Fruit fly (Drosophila melanogaster) whole organism, embryonic: ENCODE measurements around the gene Cyp4d1.
A peak's percentile ranks its signal among the peaks of the same experiment; 100 is the strongest.

Experiments
- Abd-B ChIP-seq: fragments of 200-800 bp; sonication (Bioruptor generic); optimal IDR thresholded peaks from 2 replicates; lab custom pipeline; 2018; ENCODE audit warnings: missing biosample characterization, mild to moderate bottlenecking, missing genetic modification characterization, moderate library complexity
- Asciz ChIP-seq: fragments of 200-800 bp; sonication (Bioruptor generic); optimal IDR thresholded peaks from 2 replicates; lab custom pipeline; 2017; ENCODE audit warnings: missing biosample characterization, mild to moderate bottlenecking, missing genetic modification characterization, missing genetic modification reagents
- Bdp1 ChIP-seq: fragments of 200-800 bp; sonication (Bioruptor generic); optimal IDR thresholded peaks from 3 replicates; lab custom pipeline; 2016; ENCODE audit warnings: missing biosample characterization, missing genetic modification characterization
- C15 ChIP-seq: fragments of 200-800 bp; sonication (Bioruptor generic); IDR thresholded peaks from 3 replicates; pipeline ENCODE4 v1.3.6; 2022; ENCODE audit warnings: missing biosample characterization, missing genetic modification characterization
- CG10209 ChIP-seq: fragments of 200-800 bp; sonication (Bioruptor generic); optimal IDR thresholded peaks from 3 replicates; lab custom pipeline; 2017; ENCODE audit warnings: missing biosample characterization, mild to moderate bottlenecking, missing genetic modification characterization, missing genetic modification reagents
- CG10366 ChIP-seq: fragments of 200-800 bp; sonication (Bioruptor generic); IDR thresholded peaks from 2 replicates; pipeline ENCODE4 v1.3.6; 2022; ENCODE audit warnings: missing biosample characterization, missing genetic modification characterization
- CG10431 ChIP-seq: fragments of 200-800 bp; sonication (Bioruptor generic); optimal IDR thresholded peaks from 3 replicates; lab custom pipeline; 2018; ENCODE audit warnings: missing biosample characterization, mild to moderate bottlenecking, missing genetic modification characterization
- CG11696 ChIP-seq: fragments of 200-800 bp; sonication (Bioruptor generic); IDR thresholded peaks from 2 replicates; pipeline ENCODE4 v1.3.6; 2022; ENCODE audit warnings: missing biosample characterization, missing genetic modification characterization
- CG12071 ChIP-seq: fragments of 200-800 bp; sonication (Bioruptor generic); optimal IDR thresholded peaks from 3 replicates; lab custom pipeline; 2018; ENCODE audit warnings: missing biosample characterization, mild to moderate bottlenecking, missing genetic modification characterization
- CG15514 ChIP-seq: fragments of 200-800 bp; sonication (Bioruptor generic); optimal IDR thresholded peaks from 3 replicates; lab custom pipeline; 2017; ENCODE audit warnings: missing biosample characterization, missing genetic modification characterization, mild to moderate bottlenecking, moderate library complexity, missing genetic modification reagents
- CG16863 ChIP-seq: fragments of 200-800 bp; sonication (Bioruptor generic); optimal IDR thresholded peaks from 3 replicates; lab custom pipeline; 2016; ENCODE audit warnings: missing biosample characterization, missing genetic modification characterization
- CG17612 ChIP-seq: fragments of 200-800 bp; sonication (Bioruptor generic); IDR thresholded peaks from 2 replicates; pipeline ENCODE4 v1.3.6; 2022; ENCODE audit warnings: missing biosample characterization, missing genetic modification characterization
- CG1792 ChIP-seq: fragments of 200-800 bp; sonication (Bioruptor generic); optimal IDR thresholded peaks from 2 replicates; lab custom pipeline; 2016; ENCODE audit warnings: missing biosample characterization, missing genetic modification characterization
- CG2120 ChIP-seq: fragments of 200-800 bp; sonication (Bioruptor generic); optimal IDR thresholded peaks from 3 replicates; lab custom pipeline; 2016; ENCODE audit warnings: missing biosample characterization, missing genetic modification characterization
- CG2202 ChIP-seq: fragments of 200-800 bp; sonication (Bioruptor generic); optimal IDR thresholded peaks from 2 replicates; lab custom pipeline; 2018; ENCODE audit warnings: missing biosample characterization, mild to moderate bottlenecking, missing genetic modification characterization
- CG4854 ChIP-seq: fragments of 200-800 bp; sonication (Bioruptor generic); optimal IDR thresholded peaks from 2 replicates; lab custom pipeline; 2016; ENCODE audit warnings: missing biosample characterization, missing genetic modification characterization, inconsistent platforms
- CG7372 ChIP-seq: fragments of 200-800 bp; sonication (Bioruptor generic); IDR thresholded peaks from 2 replicates; pipeline ENCODE4 v1.3.6; 2022; ENCODE audit warnings: missing biosample characterization, missing genetic modification characterization
- CG7987 ChIP-seq: fragments of 200-800 bp; sonication (Bioruptor generic); optimal IDR thresholded peaks from 2 replicates; lab custom pipeline; 2018; ENCODE audit warnings: missing biosample characterization, mild to moderate bottlenecking, missing genetic modification characterization, moderate library complexity
- CG8359 ChIP-seq: fragments of 200-800 bp; sonication (Bioruptor generic); optimal IDR thresholded peaks from 2 replicates; lab custom pipeline; 2017; ENCODE audit warnings: missing biosample characterization, mild to moderate bottlenecking, missing genetic modification characterization, borderline replicate concordance
- CG9797 ChIP-seq: fragments of 200-800 bp; sonication (Bioruptor generic); optimal IDR thresholded peaks from 3 replicates; lab custom pipeline; 2018; ENCODE audit warnings: missing biosample characterization, mild to moderate bottlenecking, missing genetic modification characterization
- Elba2 ChIP-seq: fragments of 200-800 bp; sonication (Bioruptor generic); optimal IDR thresholded peaks from 3 replicates; lab custom pipeline; 2016; ENCODE audit warnings: missing biosample characterization, missing genetic modification characterization
- Fer1 ChIP-seq: fragments of 200-800 bp; sonication (Bioruptor generic); optimal IDR thresholded peaks from 2 replicates; lab custom pipeline; 2017; ENCODE audit warnings: missing biosample characterization, mild to moderate bottlenecking, missing genetic modification characterization
- Nf-YB ChIP-seq: fragments of 200-800 bp; sonication (Bioruptor generic); optimal IDR thresholded peaks from 3 replicates; lab custom pipeline; 2019; ENCODE audit warnings: missing biosample characterization, mild to moderate bottlenecking, missing genetic modification characterization, moderate library complexity
- Oaz ChIP-seq: fragments of 200-800 bp; sonication (Bioruptor generic); IDR thresholded peaks from 2 replicates; pipeline ENCODE4 v1.3.6; 2022; ENCODE audit warnings: missing biosample characterization, missing genetic modification characterization
- Rx ChIP-seq: fragments of 200-800 bp; sonication (Bioruptor generic); IDR thresholded peaks from 2 replicates; pipeline ENCODE4 v1.3.6; 2022; ENCODE audit warnings: missing biosample characterization, missing genetic modification characterization
- ash1 ChIP-seq: fragments of 200-800 bp; sonication (Bioruptor generic); optimal IDR thresholded peaks from 2 replicates; lab custom pipeline; 2018; ENCODE audit warnings: missing biosample characterization, mild to moderate bottlenecking, missing genetic modification characterization
- bab2 ChIP-seq: fragments of 200-800 bp; sonication (Bioruptor generic); optimal IDR thresholded peaks from 2 replicates; lab custom pipeline; 2016; ENCODE audit warnings: missing biosample characterization, missing genetic modification characterization
- bcd ChIP-seq: fragments of 200-800 bp; sonication (Bioruptor generic); optimal IDR thresholded peaks from 2 replicates; lab custom pipeline; 2017; ENCODE audit warnings: missing biosample characterization, mild to moderate bottlenecking, missing genetic modification characterization
- chinmo ChIP-seq: fragments of 200-800 bp; sonication (Bioruptor generic); IDR thresholded peaks from 4 replicates; pipeline ENCODE4 v1.3.6; 2022; ENCODE audit warnings: missing biosample characterization, missing genetic modification characterization; ENCODE audit not compliant: partially characterized antibody
- crp ChIP-seq, 2 experiments: fragments of 200-800 bp; sonication (Bioruptor generic); optimal IDR thresholded peaks; 2 replicates in 1 of 2; 3 replicates in 1 of 2; lab custom pipeline; 2017; ENCODE audit warnings: missing biosample characterization in 2 of 2, missing genetic modification characterization in 2 of 2, mild to moderate bottlenecking in 1 of 2, moderate library complexity in 1 of 2
- cwo ChIP-seq: fragments of 200-800 bp; sonication (Bioruptor generic); optimal IDR thresholded peaks from 3 replicates; lab custom pipeline; 2017; ENCODE audit warnings: missing biosample characterization, missing genetic modification characterization, mild to moderate bottlenecking, moderate library complexity, missing genetic modification reagents
- danr ChIP-seq: fragments of 200-800 bp; sonication (Bioruptor generic); IDR thresholded peaks from 2 replicates; pipeline ENCODE4 v1.3.6; 2022; ENCODE audit warnings: missing biosample characterization, missing genetic modification characterization
- dmrt99B ChIP-seq: fragments of 200-800 bp; sonication (Bioruptor generic); optimal IDR thresholded peaks from 2 replicates; lab custom pipeline; 2018; ENCODE audit warnings: missing biosample characterization, mild to moderate bottlenecking, missing genetic modification characterization, moderate library complexity
- dpn ChIP-seq, 2 experiments: fragments of 200-800 bp; sonication (Bioruptor generic); optimal IDR thresholded peaks; 3 replicates each; lab custom pipeline; 2016; ENCODE audit warnings: missing biosample characterization in 2 of 2, missing genetic modification characterization in 2 of 2
- fd3F ChIP-seq: fragments of 200-800 bp; sonication (Bioruptor generic); optimal IDR thresholded peaks from 2 replicates; lab custom pipeline; 2018; ENCODE audit warnings: missing biosample characterization, mild to moderate bottlenecking, missing genetic modification characterization, moderate library complexity
- ftz-f1 ChIP-seq: fragments of 200-800 bp; sonication (Bioruptor generic); optimal IDR thresholded peaks from 2 replicates; lab custom pipeline; 2016; ENCODE audit warnings: missing biosample characterization, missing genetic modification characterization
- fu2 ChIP-seq: fragments of 200-800 bp; sonication (Bioruptor generic); optimal IDR thresholded peaks from 2 replicates; lab custom pipeline; 2016; ENCODE audit warnings: missing biosample characterization, missing genetic modification characterization
- inv ChIP-seq: fragments of 200-800 bp; sonication (Bioruptor generic); IDR thresholded peaks from 2 replicates; pipeline ENCODE4 v1.3.6; 2022; ENCODE audit warnings: missing biosample characterization, missing genetic modification characterization; ENCODE audit not compliant: partially characterized antibody
- jumu ChIP-seq: fragments of 200-800 bp; sonication (Bioruptor generic); optimal IDR thresholded peaks from 3 replicates; lab custom pipeline; 2016; ENCODE audit warnings: missing biosample characterization, missing genetic modification characterization
- kni ChIP-seq: fragments of 200-800 bp; sonication (Bioruptor generic); optimal IDR thresholded peaks from 3 replicates; lab custom pipeline; 2017; ENCODE audit warnings: mild to moderate bottlenecking, missing biosample characterization, missing genetic modification reagents, missing genetic modification characterization
- lov ChIP-seq, 2 experiments: fragments of 200-800 bp in 1 of 2; fragments of >200 bp in 1 of 2; sonication (Bioruptor generic) in 1 of 2; IDR thresholded peaks in 1 of 2; optimal IDR thresholded peaks in 1 of 2; 2 replicates in 1 of 2; 3 replicates in 1 of 2; pipeline versions ENCODE4 v1.3.6 to Lab custom; 2017 to 2022; ENCODE audit warnings: missing biosample characterization in 1 of 2, missing genetic modification characterization in 1 of 2
- nerfin-1 ChIP-seq: fragments of 200-800 bp; sonication (Bioruptor generic); optimal IDR thresholded peaks from 3 replicates; lab custom pipeline; 2019; ENCODE audit warnings: missing biosample characterization, mild to moderate bottlenecking, missing genetic modification characterization, moderate library complexity
- pfk ChIP-seq: fragments of 200-800 bp; sonication (Bioruptor generic); optimal IDR thresholded peaks from 2 replicates; lab custom pipeline; 2018; ENCODE audit warnings: missing biosample characterization, mild to moderate bottlenecking, missing genetic modification characterization, moderate library complexity
- pum ChIP-seq: fragments of 200-800 bp; sonication (Bioruptor generic); optimal IDR thresholded peaks from 2 replicates; lab custom pipeline; 2016; ENCODE audit warnings: missing biosample characterization, missing genetic modification characterization
- sd ChIP-seq: fragments of 200-800 bp; sonication (Bioruptor generic); optimal IDR thresholded peaks from 3 replicates; lab custom pipeline; 2018; ENCODE audit warnings: missing biosample characterization, mild to moderate bottlenecking, missing genetic modification characterization, moderate library complexity
- shn ChIP-seq: fragments of 200-800 bp; sonication (Bioruptor generic); optimal IDR thresholded peaks from 3 replicates; lab custom pipeline; 2016; ENCODE audit warnings: missing biosample characterization, missing genetic modification characterization
- slbo ChIP-seq: fragments of 200-800 bp; sonication (Bioruptor generic); IDR thresholded peaks from 2 replicates; pipeline ENCODE4 v1.3.6; 2022; ENCODE audit warnings: missing biosample characterization, missing genetic modification characterization
- tin ChIP-seq: fragments of 200-800 bp; sonication (Bioruptor generic); optimal IDR thresholded peaks from 3 replicates; lab custom pipeline; 2016; ENCODE audit warnings: missing biosample characterization, missing genetic modification characterization

Gene Cyp4d1

DNA sequence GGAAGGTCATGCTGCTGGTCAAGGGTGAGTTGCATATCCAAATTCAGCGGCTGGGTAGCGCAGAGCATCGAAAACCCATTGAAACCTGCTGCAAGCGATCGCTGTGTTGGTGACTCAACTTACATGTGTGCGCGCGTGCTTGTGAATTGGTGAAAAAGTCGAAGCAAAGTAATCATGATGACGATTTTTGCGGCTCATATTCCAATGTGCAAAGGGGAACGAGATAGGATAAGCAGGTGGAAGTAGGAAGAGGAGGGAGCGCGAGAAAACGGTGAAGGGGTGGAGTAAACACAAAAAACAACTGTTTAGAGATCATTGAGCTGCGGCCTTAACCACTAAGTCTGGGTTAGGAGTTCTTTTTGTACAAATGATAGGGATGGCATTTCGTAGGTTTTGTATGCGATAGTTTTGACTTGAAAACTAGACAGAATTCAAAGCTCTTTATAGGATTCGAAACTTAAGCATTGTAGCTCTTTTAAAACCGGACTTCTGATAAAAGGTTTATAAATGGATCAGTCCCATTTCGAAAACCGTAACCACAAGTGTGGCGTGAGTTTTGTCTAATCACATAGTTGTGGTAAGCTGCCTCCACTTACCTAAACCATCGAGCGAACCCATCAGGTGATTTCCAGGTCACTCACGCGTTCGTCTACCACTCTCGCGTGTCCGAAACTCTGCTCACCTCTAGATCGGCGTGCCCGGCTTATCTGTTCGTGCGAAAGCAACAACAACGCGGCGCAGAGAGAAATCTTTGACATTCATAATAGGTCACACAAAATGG lies 16.1 kb downstream of the Cyp4d1 start (continued):
- peak; percentile 15 to 66 for TF ChIP-seq dpn (GFP tag; optimal IDR thresholded peaks at IDR 0.05; lab: Kevin White, UChicago)
- peak; percentile 45 for TF ChIP-seq slbo (GFP tag; lab: Robert Waterston, UW)
- TF ChIP-seq CG10366 (GFP tag; lab: Robert Waterston, UW), result no peak
- no peak for TF ChIP-seq lov (optimal IDR thresholded peaks at IDR 0.05; lab: Kevin White, UChicago)
- TF ChIP-seq lov (GFP tag; IDR thresholded peaks at IDR 0.05; lab: Robert Waterston, UW), result no peak
- no peak for TF ChIP-seq pfk
- peak; percentile 23 for TF ChIP-seq pum (GFP tag; lab: Kevin White, UChicago)
- TF ChIP-seq CG10209, result peak; percentile 13
- peak; percentile 23 for TF ChIP-seq nerfin-1
- peak; percentile 47 for TF ChIP-seq CG2120 (GFP tag; lab: Kevin White, UChicago)
- TF ChIP-seq shn (GFP tag; lab: Kevin White, UChicago), result peak; percentile 22
- no peak for TF ChIP-seq CG10431
- no peak for TF ChIP-seq CG16863 (GFP tag; lab: Kevin White, UChicago)
- TF ChIP-seq CG8359 (GFP tag; lab: Kevin White, UChicago), result no peak
- TF ChIP-seq crp (GFP tag; optimal IDR thresholded peaks at IDR 0.05; lab: Kevin White, UChicago), result peak in 1 of 2 experiments; percentile 39
- peak; percentile 30 for TF ChIP-seq fu2 (GFP tag; lab: Kevin White, UChicago)
- peak; percentile 13 for TF ChIP-seq jumu (GFP tag; lab: Kevin White, UChicago)
- TF ChIP-seq ftz-f1 (GFP tag; lab: Kevin White, UChicago), result no peak
- TF ChIP-seq CG7372 (GFP tag; lab: Robert Waterston, UW), result peak; percentile 40; the same call in 1 of the 2 replicates
- TF ChIP-seq CG11696 (GFP tag; lab: Robert Waterston, UW), result no peak
- TF ChIP-seq CG1792 (GFP tag; lab: Kevin White, UChicago), result no peak
- TF ChIP-seq CG4854 (GFP tag; lab: Kevin White, UChicago), result no peak
- no peak for TF ChIP-seq Bdp1 (GFP tag; lab: Kevin White, UChicago)
- TF ChIP-seq Fer1 (GFP tag; lab: Kevin White, UChicago), result peak; percentile 29
- no peak for TF ChIP-seq Asciz
- no peak for TF ChIP-seq chinmo (GFP tag; lab: Robert Waterston, UW)
- no peak for TF ChIP-seq sd (tag; lab: Kevin White, UChicago)
- no peak for TF ChIP-seq ash1 (GFP tag; lab: Kevin White, UChicago)
- peak; percentile 55 for TF ChIP-seq kni (GFP tag; lab: Kevin White, UChicago)
- TF ChIP-seq bab2 (GFP tag; lab: Kevin White, UChicago), result peak; percentile 23
- TF ChIP-seq C15 (GFP tag; lab: Robert Waterston, UW), result no peak
- no peak for TF ChIP-seq Nf-YB (GFP tag; lab: Kevin White, UChicago)
- peak; percentile 12 for TF ChIP-seq cwo
- TF ChIP-seq fd3F (GFP tag; lab: Kevin White, UChicago), result peak; percentile 18
- no peak for TF ChIP-seq CG7987 (GFP tag; lab: Kevin White, UChicago)
- TF ChIP-seq inv, result peak; percentile 63
- no peak for TF ChIP-seq Elba2 (GFP tag; lab: Kevin White, UChicago)
- TF ChIP-seq dmrt99B, result peak; percentile 44
- TF ChIP-seq Abd-B (GFP tag; lab: Kevin White, UChicago), result no peak
- TF ChIP-seq Oaz (GFP tag; lab: Robert Waterston, UW), result no peak
- peak; percentile 42 for TF ChIP-seq bcd (GFP tag; lab: Kevin White, UChicago)
- TF ChIP-seq tin (GFP tag; lab: Kevin White, UChicago), result peak; percentile 4
- 0 out of 2 replicates have a peak, but pooled peaks have one; percentile 20 for TF ChIP-seq danr (GFP tag; lab: Robert Waterston, UW)
- TF ChIP-seq CG12071, result no peak
- no peak for TF ChIP-seq CG2202
- TF ChIP-seq CG9797, result no peak
- no peak for TF ChIP-seq Rx (GFP tag; lab: Robert Waterston, UW)
- no peak for TF ChIP-seq CG17612 (GFP tag; lab: Robert Waterston, UW)
- TF ChIP-seq CG15514 (GFP tag; lab: Kevin White, UChicago), result no peak
